Worm (Caenorhabditis elegans) whole organism, L1 larva: ENCODE data around the gene C03C10.2.

Experiments
- alr-1 ChIP-seq: fragments of 200-800 bp; sonication (Bioruptor generic); optimal IDR thresholded peaks from 2 replicates; lab custom pipeline; 2018; ENCODE audit warnings: borderline replicate concordance, mild to moderate bottlenecking, missing genetic modification characterization, missing compliant biosample characterization
- aly-2 ChIP-seq: fragments of 150-350 bp; optimal IDR thresholded peaks from 2 replicates; lab custom pipeline; 2014; ENCODE audit warnings: missing biosample characterization, missing genetic modification characterization
- ceh-82 ChIP-seq, 3 experiments: fragments of 150-350 bp in 1 of 3; sonication (generic microtip) in 2 of 3; optimal IDR thresholded peaks; 2 replicates each; lab custom pipeline; 2014 to 2017; ENCODE audit warnings: missing biosample characterization in 3 of 3, missing genetic modification characterization in 3 of 3
- dsc-1 ChIP-seq: sonication (generic microtip); optimal IDR thresholded peaks from 2 replicates; lab custom pipeline; 2016; ENCODE audit warnings: mild to moderate bottlenecking, missing genetic modification characterization, missing compliant biosample characterization
- efl-1 ChIP-seq, 4 experiments: fragments of 150-350 bp; optimal IDR thresholded peaks in 3 of 4; peaks in 1 of 4; 1 replicate in 1 of 4; 2 replicates in 3 of 4; lab custom pipeline; 2014; ENCODE audit warnings: missing biosample characterization in 2 of 4, missing genetic modification characterization in 2 of 4, missing genetic modification reagents in 2 of 4
- irx-1 ChIP-seq: sonication (generic microtip); optimal IDR thresholded peaks from 2 replicates; lab custom pipeline; 2016; ENCODE audit warnings: missing genetic modification characterization, missing compliant biosample characterization
- isw-1 ChIP-seq: fragments of 200-800 bp; sonication (Bioruptor generic); IDR thresholded peaks from 2 replicates; pipeline ENCODE4 v1.3.6; 2022; ENCODE audit warnings: missing genetic modification characterization, missing compliant biosample characterization
- lin-14 ChIP-seq: fragments of 200-800 bp; sonication (Bioruptor generic); optimal IDR thresholded peaks from 2 replicates; lab custom pipeline; 2018; ENCODE audit warnings: mild to moderate bottlenecking, missing genetic modification characterization, moderate library complexity, missing compliant biosample characterization
- lin-35 ChIP-seq, 2 experiments: fragments of 150-350 bp; optimal IDR thresholded peaks; 2 replicates each; lab custom pipeline; 2014; ENCODE audit warnings: missing biosample characterization in 2 of 2, missing genetic modification characterization in 2 of 2, missing genetic modification reagents in 2 of 2
- mdl-1 ChIP-seq, 2 experiments: fragments of 150-350 bp; optimal IDR thresholded peaks; 2 replicates each; lab custom pipeline; 2014 to 2017; ENCODE audit warnings: missing biosample characterization in 2 of 2, missing genetic modification characterization in 2 of 2, inconsistent platforms in 1 of 2
- nhr-12 ChIP-seq: sonication (generic microtip); optimal IDR thresholded peaks from 2 replicates; lab custom pipeline; 2017; ENCODE audit warnings: missing biosample characterization, missing genetic modification characterization
- nhr-19 ChIP-seq: fragments of 200-800 bp; sonication (Bioruptor generic); conservative IDR thresholded peaks from 2 replicates; pipeline ENCODE4 v1.3.6; 2022; ENCODE audit warnings: missing genetic modification characterization, missing compliant biosample characterization
- skn-1 ChIP-seq: fragments of 150-350 bp; optimal IDR thresholded peaks from 2 replicates; lab custom pipeline; 2014; ENCODE audit warnings: missing biosample characterization, missing genetic modification characterization
- sox-4 ChIP-seq: sonication (generic microtip); optimal IDR thresholded peaks from 2 replicates; lab custom pipeline; 2016; ENCODE audit warnings: missing genetic modification characterization, missing compliant biosample characterization

ce11 chrIII:4119736-4120135, 28.9 kb downstream of the C03C10.2 start:
- TF ChIP-seq aly-2 (tag; lab: Kevin White, UChicago) (no peak), alr-1 (tag; lab: Kevin White, UChicago) (no peak), ceh-82 (tag; optimal IDR thresholded peaks at IDR 0.05; lab: Kevin White, UChicago) (no peak), skn-1 (tag; lab: Kevin White, UChicago) (no peak), isw-1 (no peak), nhr-12 (tag; lab: Kevin White, UChicago) (no peak), sox-4 (no peak), mdl-1 (tag; optimal IDR thresholded peaks at IDR 0.05; lab: Kevin White, UChicago) (no peak), nhr-19 (GFP tag; lab: Robert Waterston, UW) (no peak), dsc-1 (no peak), lin-35 (GFP tag; optimal IDR thresholded peaks at IDR 0.05; lab: Kevin White, UChicago) (no peak), lin-14 (GFP tag; lab: Kevin White, UChicago) (peak; percentile 45), efl-1 (optimal IDR thresholded peaks at IDR 0.05; lab: Kevin White, UChicago) (no peak), efl-1 (GFP tag; optimal IDR thresholded peaks at IDR 0.05 in 1 of 2; lab: Kevin White, UChicago) (no peak), irx-1 (tag; lab: Kevin White, UChicago) (no peak)
